Worm (Caenorhabditis elegans) whole organism, young adult: ENCODE measurements around the gene Y54G2A.40.

Experiments
- B0019.2 ChIP-seq: fragments of 200-800 bp; sonication (Bioruptor generic); conservative IDR thresholded peaks from 2 replicates; pipeline ENCODE4 v1.3.6; 2022; ENCODE audit warnings: missing genetic modification reagents, missing genetic modification characterization, missing compliant biosample characterization
- D2030.7 ChIP-seq: fragments of 200-800 bp; sonication (Bioruptor generic); IDR thresholded peaks from 2 replicates; pipeline ENCODE4 v1.3.6; 2022; ENCODE audit warnings: missing genetic modification reagents, missing genetic modification characterization, missing compliant biosample characterization
- F10E7.11 ChIP-seq: sonication (generic microtip); optimal IDR thresholded peaks from 2 replicates; lab custom pipeline; 2017; ENCODE audit warnings: mild to moderate bottlenecking, missing genetic modification characterization, moderate library complexity, missing compliant biosample characterization
- F33H1.4 ChIP-seq: fragments of 200-800 bp; sonication (Bioruptor generic); IDR thresholded peaks from 2 replicates; pipeline ENCODE4 v1.3.6; 2022; ENCODE audit warnings: missing genetic modification reagents, missing genetic modification characterization, missing compliant biosample characterization
- F37B4.10 ChIP-seq: fragments of 200-800 bp; sonication (Bioruptor generic); IDR thresholded peaks from 2 replicates; pipeline ENCODE4 v1.3.6; 2022; ENCODE audit warnings: missing genetic modification characterization, missing compliant biosample characterization
- F39B2.1 ChIP-seq: fragments of 200-800 bp; sonication (Bioruptor generic); IDR thresholded peaks from 2 replicates; pipeline ENCODE4 v1.3.6; 2022; ENCODE audit warnings: missing genetic modification reagents, missing genetic modification characterization, missing compliant biosample characterization
- F55B11.4 ChIP-seq: sonication (generic microtip); optimal IDR thresholded peaks from 2 replicates; lab custom pipeline; 2016; ENCODE audit warnings: missing compliant biosample characterization, missing genetic modification characterization, borderline replicate concordance; ENCODE audit not compliant: insufficient read depth
- F57C9.4 ChIP-seq: sonication (generic microtip); optimal IDR thresholded peaks from 2 replicates; lab custom pipeline; 2017; ENCODE audit warnings: mild to moderate bottlenecking, missing genetic modification characterization, missing compliant biosample characterization
- T07F8.4 ChIP-seq: sonication (generic microtip); optimal IDR thresholded peaks from 2 replicates; lab custom pipeline; 2016; ENCODE audit warnings: mild to moderate bottlenecking, missing genetic modification characterization, moderate library complexity, missing compliant biosample characterization
- Y53G8AR.9 ChIP-seq: fragments of 200-800 bp; sonication (Bioruptor generic); conservative IDR thresholded peaks from 2 replicates; pipeline ENCODE4 v1.3.6; 2022; ENCODE audit warnings: missing genetic modification reagents, missing genetic modification characterization, missing compliant biosample characterization
- Y56A3A.18 ChIP-seq: fragments of 200-800 bp; sonication (Bioruptor generic); IDR thresholded peaks from 2 replicates; pipeline ENCODE4 v1.3.6; 2022; ENCODE audit warnings: missing genetic modification reagents, missing genetic modification characterization, missing compliant biosample characterization
- Y67H2A.10 ChIP-seq: fragments of 200-800 bp; sonication (Bioruptor generic); conservative IDR thresholded peaks from 2 replicates; pipeline ENCODE4 v1.3.6; 2022; ENCODE audit warnings: missing genetic modification reagents, missing genetic modification characterization, missing compliant biosample characterization
- Y79H2A.3 ChIP-seq: fragments of 200-800 bp; sonication (Bioruptor generic); conservative IDR thresholded peaks from 2 replicates; pipeline ENCODE4 v1.3.6; 2022; ENCODE audit warnings: missing genetic modification reagents, missing genetic modification characterization, missing compliant biosample characterization
- ZK185.1 ChIP-seq: sonication (generic microtip); optimal IDR thresholded peaks from 2 replicates; lab custom pipeline; 2016; ENCODE audit warnings: mild to moderate bottlenecking, missing genetic modification characterization, missing compliant biosample characterization; ENCODE audit not compliant: poor library complexity, severe bottlenecking
- akir-1 ChIP-seq: fragments of 200-800 bp; sonication (Bioruptor generic); optimal IDR thresholded peaks from 2 replicates; lab custom pipeline; 2018; ENCODE audit warnings: mild to moderate bottlenecking, missing genetic modification characterization, moderate library complexity, missing compliant biosample characterization
- aptf-2 ChIP-seq: fragments of 200-800 bp; sonication (Bioruptor generic); conservative IDR thresholded peaks from 2 replicates; pipeline ENCODE4 v1.3.6; 2022; ENCODE audit warnings: missing genetic modification reagents, missing genetic modification characterization, missing compliant biosample characterization
- atf-7 ChIP-seq: sonication (generic microtip); optimal IDR thresholded peaks from 2 replicates; lab custom pipeline; 2017; ENCODE audit warnings: mild to moderate bottlenecking, missing genetic modification characterization, missing compliant biosample characterization
- attf-3 ChIP-seq: fragments of 200-800 bp; sonication (Bioruptor generic); conservative IDR thresholded peaks from 2 replicates; pipeline ENCODE4 v1.3.6; 2022; ENCODE audit warnings: missing genetic modification reagents, missing genetic modification characterization, missing compliant biosample characterization
- attf-6 ChIP-seq: fragments of 200-800 bp; sonication (Bioruptor generic); IDR thresholded peaks from 2 replicates; pipeline ENCODE4 v1.3.6; 2022; ENCODE audit warnings: missing genetic modification reagents, missing genetic modification characterization, missing compliant biosample characterization
- bed-1 ChIP-seq: fragments of 200-800 bp; sonication (Bioruptor generic); IDR thresholded peaks from 2 replicates; pipeline ENCODE4 v1.3.6; 2022; ENCODE audit warnings: missing genetic modification reagents, missing genetic modification characterization, missing compliant biosample characterization
- bed-2 ChIP-seq: fragments of 200-800 bp; sonication (Bioruptor generic); IDR thresholded peaks from 2 replicates; pipeline ENCODE4 v1.3.6; 2022; ENCODE audit warnings: missing genetic modification reagents, missing genetic modification characterization, missing compliant biosample characterization
- ccch-3 ChIP-seq: fragments of 200-800 bp; sonication (Bioruptor generic); optimal IDR thresholded peaks from 2 replicates; lab custom pipeline; 2018; ENCODE audit warnings: mild to moderate bottlenecking, missing genetic modification characterization, missing compliant biosample characterization
- ceh-40 ChIP-seq: fragments of 200-800 bp; sonication (Bioruptor generic); IDR thresholded peaks from 2 replicates; pipeline ENCODE4 v1.3.6; 2022; ENCODE audit warnings: missing genetic modification characterization, missing compliant biosample characterization
- chd-7 ChIP-seq: sonication (generic microtip); optimal IDR thresholded peaks from 2 replicates; lab custom pipeline; 2016; ENCODE audit warnings: mild to moderate bottlenecking, missing genetic modification characterization, moderate library complexity, missing compliant biosample characterization
- die-1 ChIP-seq: sonication (generic microtip); optimal IDR thresholded peaks from 2 replicates; lab custom pipeline; 2016; ENCODE audit warnings: missing genotype, mild to moderate bottlenecking, missing genetic modification characterization, missing compliant biosample characterization
- dox-1 ChIP-seq: fragments of 200-800 bp; sonication (Bioruptor generic); IDR thresholded peaks from 2 replicates; pipeline ENCODE4 v1.3.6; 2022; ENCODE audit warnings: missing genetic modification reagents, missing genetic modification characterization, missing compliant biosample characterization
- dpff-1 ChIP-seq: sonication (generic microtip); optimal IDR thresholded peaks from 2 replicates; lab custom pipeline; 2017; ENCODE audit warnings: mild to moderate bottlenecking, missing genetic modification characterization, missing compliant biosample characterization
- dpl-1 ChIP-seq: fragments of 150-350 bp; optimal IDR thresholded peaks from 2 replicates; lab custom pipeline; 2014; ENCODE audit warnings: missing biosample characterization, missing genetic modification reagents, missing genetic modification characterization
- efl-1 ChIP-seq: fragments of 150-350 bp; optimal IDR thresholded peaks from 2 replicates; lab custom pipeline; 2014; ENCODE audit warnings: missing biosample characterization, missing genetic modification reagents, missing genetic modification characterization
- egrh-3 ChIP-seq: fragments of 200-800 bp; sonication (Bioruptor generic); IDR thresholded peaks from 2 replicates; pipeline ENCODE4 v1.3.6; 2022; ENCODE audit warnings: missing genetic modification reagents, missing genetic modification characterization, missing compliant biosample characterization
- hmg-20 ChIP-seq: fragments of 200-800 bp; sonication (Bioruptor generic); IDR thresholded peaks from 2 replicates; pipeline ENCODE4 v1.3.6; 2022; ENCODE audit warnings: missing genetic modification reagents, missing genetic modification characterization, missing compliant biosample characterization
- let-526 ChIP-seq: fragments of 200-800 bp; sonication (Bioruptor generic); IDR thresholded peaks from 2 replicates; pipeline ENCODE4 v1.3.6; 2022; ENCODE audit warnings: missing genetic modification reagents, missing genetic modification characterization, missing compliant biosample characterization
- lin-26 ChIP-seq: fragments of 200-800 bp; sonication (Bioruptor generic); IDR thresholded peaks from 2 replicates; pipeline ENCODE4 v1.3.6; 2022; ENCODE audit warnings: missing genetic modification reagents, missing genetic modification characterization, missing compliant biosample characterization
- lin-54 ChIP-seq: fragments of 200-800 bp; sonication (Bioruptor generic); optimal IDR thresholded peaks from 2 replicates; lab custom pipeline; 2018; ENCODE audit warnings: mild to moderate bottlenecking, missing genetic modification characterization, missing compliant biosample characterization
- madf-8 ChIP-seq: fragments of 200-800 bp; sonication (Bioruptor generic); conservative IDR thresholded peaks from 2 replicates; pipeline ENCODE4 v1.3.6; 2022; ENCODE audit warnings: missing genetic modification reagents, missing genetic modification characterization, missing compliant biosample characterization
- mcd-1 ChIP-seq: fragments of 200-800 bp; sonication (Bioruptor generic); IDR thresholded peaks from 2 replicates; pipeline ENCODE4 v1.3.6; 2022; ENCODE audit warnings: missing genetic modification reagents, missing genetic modification characterization, missing compliant biosample characterization
- nfya-1 ChIP-seq: sonication (generic microtip); optimal IDR thresholded peaks from 2 replicates; lab custom pipeline; 2017; ENCODE audit warnings: antibody characterized with exemption, missing compliant biosample characterization, missing genetic modification characterization, borderline replicate concordance; ENCODE audit not compliant: insufficient read depth
- nhr-80 ChIP-seq: sonication (generic microtip); optimal IDR thresholded peaks from 2 replicates; lab custom pipeline; 2016; ENCODE audit warnings: missing genetic modification characterization, missing compliant biosample characterization
- rec-8 ChIP-seq, 2 experiments: sonication (generic microtip); optimal IDR thresholded peaks; 2 replicates each; lab custom pipeline; 2016; ENCODE audit warnings: mild to moderate bottlenecking in 2 of 2, missing genetic modification characterization in 2 of 2, missing genetic modification reagents in 2 of 2, missing genotype in 2 of 2, missing biosample characterization in 1 of 2, missing compliant biosample characterization in 1 of 2, moderate library complexity in 1 of 2
- snpc-1.1 ChIP-seq: sonication (generic microtip); optimal IDR thresholded peaks from 2 replicates; lab custom pipeline; 2017; ENCODE audit warnings: missing genetic modification characterization, mild to moderate bottlenecking, missing compliant biosample characterization, antibody characterized with exemption, moderate library complexity, missing genotype, missing genetic modification reagents; ENCODE audit not compliant: insufficient read depth
- snpc-1.3 ChIP-seq: sonication (generic microtip); optimal IDR thresholded peaks from 2 replicates; lab custom pipeline; 2017; ENCODE audit warnings: missing genetic modification characterization, mild to moderate bottlenecking, missing compliant biosample characterization, antibody characterized with exemption, moderate library complexity, missing genotype, missing genetic modification reagents; ENCODE audit not compliant: insufficient read depth
- tbx-9 ChIP-seq: sonication (generic microtip); optimal IDR thresholded peaks from 2 replicates; lab custom pipeline; 2016; ENCODE audit warnings: borderline replicate concordance, missing genetic modification characterization, inconsistent platforms, missing compliant biosample characterization
- ztf-18 ChIP-seq: sonication (generic microtip); optimal IDR thresholded peaks from 2 replicates; lab custom pipeline; 2016; ENCODE audit warnings: missing genotype, mild to moderate bottlenecking, missing genetic modification characterization, missing compliant biosample characterization
- ztf-22 ChIP-seq: fragments of 200-800 bp; sonication (Bioruptor generic); optimal IDR thresholded peaks from 2 replicates; lab custom pipeline; 2018; ENCODE audit warnings: mild to moderate bottlenecking, missing genetic modification characterization, moderate library complexity, missing compliant biosample characterization
- ztf-26 ChIP-seq: sonication (generic microtip); optimal IDR thresholded peaks from 2 replicates; lab custom pipeline; 2017; ENCODE audit warnings: missing genetic modification characterization, missing compliant biosample characterization
- ztf-28 ChIP-seq: fragments of 200-800 bp; sonication (Bioruptor generic); IDR thresholded peaks from 2 replicates; pipeline ENCODE4 v1.3.6; 2022; ENCODE audit warnings: missing genetic modification reagents, missing genetic modification characterization, missing compliant biosample characterization
- ztf-3 ChIP-seq: fragments of 200-800 bp; sonication (Bioruptor generic); optimal IDR thresholded peaks from 2 replicates; lab custom pipeline; 2018; ENCODE audit warnings: mild to moderate bottlenecking, missing genetic modification characterization, missing compliant biosample characterization
- ztf-6 ChIP-seq: fragments of 200-800 bp; sonication (Bioruptor generic); IDR thresholded peaks from 2 replicates; pipeline ENCODE4 v1.3.6; 2022; ENCODE audit warnings: missing genetic modification reagents, missing genetic modification characterization, missing compliant biosample characterization

Gene Y54G2A.40

DNA sequence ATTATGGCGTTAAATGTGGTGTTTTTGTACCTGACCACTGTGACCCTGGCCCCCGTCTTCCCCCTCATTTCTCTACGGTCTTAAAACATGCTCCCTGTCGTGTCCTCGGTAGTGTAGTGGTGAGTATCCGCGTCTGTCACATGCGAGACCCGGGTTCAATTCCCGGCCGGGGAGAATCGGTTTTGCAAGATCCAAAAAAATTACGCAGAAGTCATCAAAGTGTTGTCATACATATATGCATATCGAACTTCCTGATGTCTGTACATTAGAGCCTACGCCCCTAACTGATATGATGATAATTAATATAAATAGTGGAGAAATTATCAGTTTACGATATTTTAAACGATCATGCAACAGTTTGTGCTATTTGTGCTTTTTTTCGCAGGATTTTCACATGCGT, 40.8 kb upstream of the Y54G2A.40 start, which contains the start of gene Y54G2A.45:
Gene Y54G2A.45 (plus strand): TSS at position 333 of the 400 bp plus-strand sequence.
- TF ChIP-seq ceh-40 (peak; percentile 30; the same call in 1 of the 2 replicates), rec-8 (tag; optimal IDR thresholded peaks at IDR 0.05; lab: Kevin White, UChicago) (peak; percentile 62 to 84), ztf-22 (peak; percentile 90), dpff-1 (no peak), F57C9.4 (tag; lab: Kevin White, UChicago) (no peak), lin-54 (GFP tag; lab: Kevin White, UChicago) (peak; percentile 72), nfya-1 (tag; lab: Kevin White, UChicago) (no peak), Y67H2A.10 (GFP tag; lab: Robert Waterston, UW) (no peak), snpc-1.3 (tag; lab: Kevin White, UChicago) (peak; percentile 81), F39B2.1 (GFP tag; lab: Robert Waterston, UW) (no peak), let-526 (GFP tag; lab: Robert Waterston, UW) (no peak), ztf-18 (peak; percentile 84), madf-8 (GFP tag; lab: Robert Waterston, UW) (no peak; the same call in 1 of the 2 replicates), ZK185.1 (tag; lab: Kevin White, UChicago) (peak; percentile 83), ztf-26 (tag; lab: Kevin White, UChicago) (peak; percentile 43), B0019.2 (peak; percentile 34; the same call in 1 of the 2 replicates), nhr-80 (tag; lab: Kevin White, UChicago) (peak; percentile 97), mcd-1 (GFP tag; lab: Robert Waterston, UW) (peak; percentile 65), aptf-2 (GFP tag; lab: Robert Waterston, UW) (no peak), ztf-3 (GFP tag; lab: Kevin White, UChicago) (peak; percentile 24), attf-6 (0 out of 2 replicates have a peak, but pooled peaks have one; percentile 52), F33H1.4 (peak; percentile 46), Y79H2A.3 (no peak), F55B11.4 (no peak), ztf-28 (no peak), chd-7 (tag; lab: Kevin White, UChicago) (peak; percentile 67), attf-3 (GFP tag; lab: Robert Waterston, UW) (peak; percentile 56), dox-1 (GFP tag; lab: Robert Waterston, UW) (peak; percentile 92), D2030.7 (GFP tag; lab: Robert Waterston, UW) (peak; percentile 74), die-1 (tag; lab: Kevin White, UChicago) (peak; percentile 81), tbx-9 (tag; lab: Kevin White, UChicago) (no peak), hmg-20 (no peak), bed-2 (GFP tag; lab: Robert Waterston, UW) (no peak), efl-1 (GFP tag; lab: Kevin White, UChicago) (peak; percentile 13), atf-7 (tag; lab: Kevin White, UChicago) (peak; percentile 85), ztf-6 (GFP tag; lab: Robert Waterston, UW) (no peak), dpl-1 (GFP tag; lab: Kevin White, UChicago) (no peak), F37B4.10 (GFP tag; lab: Robert Waterston, UW) (no peak), snpc-1.1 (peak; percentile 47), akir-1 (GFP tag; lab: Kevin White, UChicago) (no peak), ccch-3 (GFP tag; lab: Kevin White, UChicago) (no peak), Y53G8AR.9 (GFP tag; lab: Robert Waterston, UW) (0 out of 2 replicates have a peak, but pooled peaks have one; percentile 38), lin-26 (GFP tag; lab: Robert Waterston, UW) (peak; percentile 92), T07F8.4 (tag; lab: Kevin White, UChicago) (peak; percentile 76), bed-1 (GFP tag; lab: Robert Waterston, UW) (no peak), F10E7.11 (tag; lab: Kevin White, UChicago) (no peak), egrh-3 (peak; percentile 28; the same call in 1 of the 2 replicates), Y56A3A.18 (GFP tag; lab: Robert Waterston, UW) (peak; percentile 90; the same call in 1 of the 2 replicates)
